Worm (Caenorhabditis elegans) whole organism, L3 larva: Measurements from ENCODE around the gene rps-9.

ENCODE experiments used
- R02D3.7 ChIP-seq: fragments of 150-350 bp; optimal IDR thresholded peaks from 2 replicates; lab custom pipeline; 2014; ENCODE audit warnings: missing biosample characterization, missing genetic modification characterization
- aly-2 ChIP-seq: fragments of 150-350 bp; optimal IDR thresholded peaks from 2 replicates; lab custom pipeline; 2014; ENCODE audit warnings: missing biosample characterization, missing genetic modification characterization
- ceh-16 ChIP-seq: sonication (generic microtip); optimal IDR thresholded peaks from 2 replicates; lab custom pipeline; 2017; ENCODE audit warnings: missing biosample characterization, missing genetic modification characterization
- ceh-82 ChIP-seq: fragments of 150-350 bp; optimal IDR thresholded peaks from 2 replicates; lab custom pipeline; 2014; ENCODE audit warnings: missing biosample characterization, missing genetic modification characterization
- ceh-9 ChIP-seq: sonication (generic microtip); optimal IDR thresholded peaks from 2 replicates; lab custom pipeline; 2018; ENCODE audit warnings: missing biosample characterization, missing genetic modification characterization
- daf-12 ChIP-seq: fragments of 150-350 bp; optimal IDR thresholded peaks from 2 replicates; lab custom pipeline; 2014; ENCODE audit warnings: missing biosample characterization, missing genetic modification reagents, missing genetic modification characterization
- egl-27 ChIP-seq: sonication (generic microtip); optimal IDR thresholded peaks from 4 replicates; lab custom pipeline; 2017; ENCODE audit warnings: missing biosample characterization, missing genetic modification reagents, missing genetic modification characterization
- elt-1 ChIP-seq: fragments of 150-350 bp; optimal IDR thresholded peaks from 2 replicates; lab custom pipeline; 2014; ENCODE audit warnings: missing biosample characterization, missing genetic modification characterization
- elt-2 ChIP-seq: sonication (generic microtip); optimal IDR thresholded peaks from 2 replicates; lab custom pipeline; 2016; ENCODE audit warnings: missing genetic modification reagents, mild to moderate bottlenecking, missing genetic modification characterization, missing compliant biosample characterization
- elt-3 ChIP-seq, 3 experiments: fragments of 150-350 bp in 1 of 3; sonication (generic microtip) in 2 of 3; optimal IDR thresholded peaks; 2 replicates in 2 of 3; 4 replicates in 1 of 3; lab custom pipeline; 2014 to 2017; ENCODE audit warnings: missing biosample characterization in 3 of 3, missing genetic modification characterization in 3 of 3
- fkh-10 ChIP-seq: sonication (generic microtip); optimal IDR thresholded peaks from 2 replicates; lab custom pipeline; 2017; ENCODE audit warnings: missing biosample characterization, missing genetic modification reagents, missing genetic modification characterization
- fos-1 ChIP-seq: fragments of 150-350 bp; optimal IDR thresholded peaks from 2 replicates; lab custom pipeline; 2014; ENCODE audit warnings: missing biosample characterization, missing genetic modification characterization
- hmg-11 ChIP-seq: sonication (generic microtip); optimal IDR thresholded peaks from 2 replicates; lab custom pipeline; 2016; ENCODE audit warnings: missing genetic modification characterization, missing compliant biosample characterization
- jun-1 ChIP-seq: fragments of 150-350 bp; optimal IDR thresholded peaks from 2 replicates; lab custom pipeline; 2014; ENCODE audit warnings: missing biosample characterization, missing genetic modification reagents, missing genetic modification characterization
- lin-39 ChIP-seq: fragments of 150-350 bp; optimal IDR thresholded peaks from 2 replicates; lab custom pipeline; 2018; ENCODE audit warnings: missing biosample characterization, missing genetic modification reagents, missing genetic modification characterization
- lsy-12 ChIP-seq: sonication (generic microtip); optimal IDR thresholded peaks from 2 replicates; lab custom pipeline; 2016; ENCODE audit warnings: mild to moderate bottlenecking, missing genetic modification characterization, missing compliant biosample characterization
- mdl-1 ChIP-seq: fragments of 150-350 bp; optimal IDR thresholded peaks from 2 replicates; lab custom pipeline; 2014; ENCODE audit warnings: missing biosample characterization, missing genetic modification characterization
- nfya-1 ChIP-seq: sonication (generic microtip); optimal IDR thresholded peaks from 2 replicates; lab custom pipeline; 2017; ENCODE audit warnings: missing genetic modification characterization, mild to moderate bottlenecking, missing compliant biosample characterization, antibody characterized with exemption, moderate library complexity; ENCODE audit not compliant: insufficient read depth
- nhr-11 ChIP-seq: fragments of 150-350 bp; optimal IDR thresholded peaks from 2 replicates; lab custom pipeline; 2014; ENCODE audit warnings: missing biosample characterization, missing genetic modification characterization
- nhr-23 ChIP-seq: fragments of 150-350 bp; optimal IDR thresholded peaks from 2 replicates; lab custom pipeline; 2014; ENCODE audit warnings: missing biosample characterization, missing genetic modification reagents, missing genetic modification characterization
- nhr-237 ChIP-seq: fragments of 150-350 bp; optimal IDR thresholded peaks from 2 replicates; lab custom pipeline; 2014; ENCODE audit warnings: missing biosample characterization, missing genetic modification characterization
- nhr-25 ChIP-seq: sonication (generic microtip); optimal IDR thresholded peaks from 2 replicates; lab custom pipeline; 2017; ENCODE audit warnings: missing biosample characterization, missing genetic modification characterization
- nhr-43 ChIP-seq: sonication (generic microtip); optimal IDR thresholded peaks from 2 replicates; lab custom pipeline; 2016; ENCODE audit warnings: mild to moderate bottlenecking, missing genetic modification characterization, missing compliant biosample characterization; ENCODE audit not compliant: poor library complexity, severe bottlenecking
- nhr-76 ChIP-seq: fragments of 150-350 bp; sonication (generic microtip); optimal IDR thresholded peaks from 5 replicates; lab custom pipeline; 2014; ENCODE audit warnings: missing biosample characterization, missing genetic modification characterization
- nhr-77 ChIP-seq: fragments of 150-350 bp; optimal IDR thresholded peaks from 2 replicates; lab custom pipeline; 2014; ENCODE audit warnings: missing biosample characterization, missing genetic modification characterization
- pha-4 ChIP-seq: fragments of 150-350 bp; optimal IDR thresholded peaks from 2 replicates; lab custom pipeline; 2014; ENCODE audit warnings: missing biosample characterization, missing genetic modification reagents, missing genetic modification characterization
- pqm-1 ChIP-seq: fragments of 150-350 bp; optimal IDR thresholded peaks from 2 replicates; lab custom pipeline; 2017; ENCODE audit warnings: missing biosample characterization, missing genetic modification characterization, inconsistent platforms
- sea-2 ChIP-seq: fragments of 150-350 bp; sonication (generic microtip); optimal IDR thresholded peaks from 4 replicates; lab custom pipeline; 2014; ENCODE audit warnings: missing biosample characterization, missing genetic modification reagents, missing genetic modification characterization
- skn-1 ChIP-seq: fragments of 150-350 bp; optimal IDR thresholded peaks from 2 replicates; lab custom pipeline; 2014; ENCODE audit warnings: missing biosample characterization, missing genetic modification characterization
- snpc-4 ChIP-seq: fragments of 150-350 bp; optimal IDR thresholded peaks from 2 replicates; lab custom pipeline; 2014; ENCODE audit warnings: missing biosample characterization, missing genetic modification characterization
- tbx-2 ChIP-seq: sonication (generic microtip); optimal IDR thresholded peaks from 2 replicates; lab custom pipeline; 2016; ENCODE audit warnings: mild to moderate bottlenecking, missing genetic modification characterization, missing compliant biosample characterization
- unc-39 ChIP-seq: sonication (generic microtip); optimal IDR thresholded peaks from 4 replicates; lab custom pipeline; 2017; ENCODE audit warnings: missing biosample characterization, missing genetic modification characterization
- unc-62 ChIP-seq: fragments of 150-350 bp; sonication (generic microtip); optimal IDR thresholded peaks from 4 replicates; lab custom pipeline; 2014; ENCODE audit warnings: missing biosample characterization, missing genetic modification reagents, missing genetic modification characterization
- ztf-11 ChIP-seq: fragments of 150-350 bp; optimal IDR thresholded peaks from 2 replicates; lab custom pipeline; 2014; ENCODE audit warnings: missing biosample characterization, missing genetic modification characterization

rps-9 gene

ce11 chrII:11167039-11167438 is 40.9 kb upstream of the rps-9 start (continued):
- TF ChIP-seq nhr-11 (tag; lab: Kevin White, UChicago): no peak
- no peak for TF ChIP-seq pqm-1 (tag; lab: Kevin White, UChicago)
- no peak for TF ChIP-seq fkh-10 (GFP tag; lab: Kevin White, UChicago)
- peak; percentile 44 for TF ChIP-seq skn-1 (tag; lab: Kevin White, UChicago)
- TF ChIP-seq ztf-11 (tag; lab: Kevin White, UChicago): no peak
- TF ChIP-seq daf-12 (tag; lab: Kevin White, UChicago): no peak
- TF ChIP-seq ceh-16 (tag; lab: Kevin White, UChicago): no peak
- peak; percentile 21 for TF ChIP-seq ceh-82
- TF ChIP-seq elt-3 (tag; optimal IDR thresholded peaks at IDR 0.05; lab: Kevin White, UChicago): no peak
- TF ChIP-seq nhr-23 (tag; lab: Kevin White, UChicago): peak; percentile 70
- no peak for TF ChIP-seq elt-1 (tag; lab: Kevin White, UChicago)
- TF ChIP-seq unc-62 (GFP tag; lab: Kevin White, UChicago): no peak

ce11 chrII:11166414-11166813 is 40.3 kb upstream of the rps-9 start:
- TF ChIP-seq mdl-1 (no peak), hmg-11 (tag; lab: Kevin White, UChicago) (no peak), snpc-4 (peak; percentile 69), pha-4 (tag; lab: Kevin White, UChicago) (peak; percentile 43), nfya-1 (peak; percentile 40), nhr-237 (tag; lab: Kevin White, UChicago) (no peak)
- TF ChIP-seq, all 47 proteins: peak for 3

ce11 chrII:11163291-11163690 is 37.1 kb upstream of the rps-9 start:
- no peak for TF ChIP-seq skn-1 (tag; lab: Kevin White, UChicago)
- TF ChIP-seq egl-27 (tag; lab: Kevin White, UChicago): no peak
- no peak for TF ChIP-seq fkh-10 (GFP tag; lab: Kevin White, UChicago)
- no peak for TF ChIP-seq nhr-77 (tag; lab: Kevin White, UChicago)
- TF ChIP-seq aly-2 (tag; lab: Kevin White, UChicago): no peak
- no peak for TF ChIP-seq lsy-12 (tag; lab: Kevin White, UChicago)
- TF ChIP-seq sea-2 (GFP tag; lab: Kevin White, UChicago): no peak
- TF ChIP-seq elt-2 (tag; lab: Kevin White, UChicago): no peak
- TF ChIP-seq fos-1 (tag; lab: Kevin White, UChicago): no peak

ce11 chrII:11162390-11162789 is 36.2 kb upstream of the rps-9 start, which contains the start of gene ptr-13:
ptr-13 (minus strand) TSS chrII:11162481.
- TF ChIP-seq elt-3 (tag; optimal IDR thresholded peaks at IDR 0.05; lab: Kevin White, UChicago) (peak in 1 of 3 experiments; percentile 24), nhr-25 (tag; lab: Kevin White, UChicago) (no peak)
- TF ChIP-seq, all 47 proteins: peak for 1

ce11 chrII:11161675-11162074 is 35.5 kb upstream of the rps-9 start:
- TF ChIP-seq nhr-25 (tag; lab: Kevin White, UChicago) (peak; percentile 26), nhr-23 (tag; lab: Kevin White, UChicago) (no peak)
- TF ChIP-seq, all 47 proteins: peak for 1

- TF ChIP-seq nhr-25 (tag; lab: Kevin White, UChicago) (peak; percentile 42), elt-3 (tag; optimal IDR thresholded peaks at IDR 0.05; lab: Kevin White, UChicago) (no peak), unc-62 (GFP tag; lab: Kevin White, UChicago) (peak; percentile 11), hmg-11 (tag; lab: Kevin White, UChicago) (peak; percentile 77), ceh-16 (tag; lab: Kevin White, UChicago) (no peak), ceh-82 (peak; percentile 12), nfya-1 (peak; percentile 42), nhr-43 (tag; lab: Kevin White, UChicago) (peak; percentile 33), lin-39 (tag; lab: Kevin White, UChicago) (peak; percentile 58), R02D3.7 (tag; lab: Kevin White, UChicago) (peak; percentile 3), tbx-2 (tag; lab: Kevin White, UChicago) (no peak), lsy-12 (tag; lab: Kevin White, UChicago) (no peak), pha-4 (tag; lab: Kevin White, UChicago) (peak; percentile 12), skn-1 (tag; lab: Kevin White, UChicago) (no peak), snpc-4 (peak; percentile 3), elt-2 (tag; lab: Kevin White, UChicago) (peak; percentile 56), ceh-9 (no peak), nhr-76 (tag; lab: Kevin White, UChicago) (no peak), sea-2 (GFP tag; lab: Kevin White, UChicago) (no peak), unc-39 (no peak), jun-1 (tag; lab: Kevin White, UChicago) (peak; percentile 32)
Measured at ce11 chrII:11157660-11158059, 31.5 kb upstream of the rps-9 start.
